Fruit fly (Drosophila melanogaster) whole organism, pupa: ENCODE measurements around the gene CG42537.

Source experiments
- CG10348 ChIP-seq: fragments of 200-800 bp; sonication (Bioruptor generic); IDR thresholded peaks from 2 replicates; pipeline ENCODE4 v1.3.6; 2022; ENCODE audit warnings: missing biosample characterization, missing genetic modification characterization
- CG12605 ChIP-seq: fragments of 200-800 bp; sonication (Bioruptor generic); IDR thresholded peaks from 2 replicates; pipeline ENCODE4 v1.3.6; 2022; ENCODE audit warnings: missing biosample characterization, missing genetic modification characterization
- CG13204 ChIP-seq: fragments of 200-800 bp; sonication (Bioruptor generic); optimal IDR thresholded peaks from 2 replicates; lab custom pipeline; 2018; ENCODE audit warnings: missing biosample characterization, mild to moderate bottlenecking, missing genetic modification characterization, moderate library complexity
- CG14655 ChIP-seq: fragments of 200-800 bp; sonication (Bioruptor generic); optimal IDR thresholded peaks from 3 replicates; lab custom pipeline; 2017; ENCODE audit warnings: mild to moderate bottlenecking, missing biosample characterization, missing genetic modification reagents, missing genetic modification characterization
- CG15710 ChIP-seq: fragments of 200-800 bp; sonication (Bioruptor generic); optimal IDR thresholded peaks from 2 replicates; lab custom pipeline; 2018; ENCODE audit warnings: missing biosample characterization, mild to moderate bottlenecking, missing genetic modification characterization, moderate library complexity
- CG17806 ChIP-seq: fragments of 200-800 bp; sonication (Bioruptor generic); optimal IDR thresholded peaks from 2 replicates; lab custom pipeline; 2018; ENCODE audit warnings: missing biosample characterization, mild to moderate bottlenecking, missing genetic modification characterization, moderate library complexity
- CG32121 ChIP-seq: fragments of 200-800 bp; sonication (Bioruptor generic); IDR thresholded peaks from 2 replicates; pipeline ENCODE4 v1.3.6; 2022; ENCODE audit warnings: missing biosample characterization, missing genetic modification characterization
- CG34367 ChIP-seq: fragments of 200-800 bp; sonication (Bioruptor generic); optimal IDR thresholded peaks from 2 replicates; lab custom pipeline; 2018; ENCODE audit warnings: missing biosample characterization, mild to moderate bottlenecking, missing genetic modification characterization
- CG4496 ChIP-seq: fragments of 200-800 bp; sonication (Bioruptor generic); IDR thresholded peaks from 3 replicates; pipeline ENCODE4 v1.3.6; 2022; ENCODE audit warnings: missing biosample characterization, missing genetic modification characterization
- CG8159 ChIP-seq: fragments of 200-800 bp; sonication (Bioruptor generic); optimal IDR thresholded peaks from 3 replicates; lab custom pipeline; 2018; ENCODE audit warnings: missing biosample characterization, mild to moderate bottlenecking, missing genetic modification characterization, moderate library complexity
- CG8301 ChIP-seq: fragments of 200-800 bp; sonication (Bioruptor generic); optimal IDR thresholded peaks from 2 replicates; lab custom pipeline; 2018; ENCODE audit warnings: missing biosample characterization, mild to moderate bottlenecking, missing genetic modification characterization
- CG9948 ChIP-seq: fragments of 200-800 bp; sonication (Bioruptor generic); optimal IDR thresholded peaks from 2 replicates; lab custom pipeline; 2018; ENCODE audit warnings: missing biosample characterization, mild to moderate bottlenecking, missing genetic modification characterization, moderate library complexity
- D1 ChIP-seq: fragments of 200-800 bp; sonication (Bioruptor generic); optimal IDR thresholded peaks from 2 replicates; lab custom pipeline; 2018; ENCODE audit warnings: missing biosample characterization, mild to moderate bottlenecking, missing genetic modification characterization, moderate library complexity
- EcR ChIP-seq: fragments of 200-800 bp; sonication (Bioruptor generic); optimal IDR thresholded peaks from 3 replicates; lab custom pipeline; 2019; ENCODE audit warnings: missing biosample characterization, missing genetic modification characterization, mild to moderate bottlenecking, moderate library complexity, missing genetic modification reagents
- Ets98B ChIP-seq: fragments of 200-800 bp; sonication (Bioruptor generic); IDR thresholded peaks from 2 replicates; pipeline ENCODE4 v1.3.6; 2022; ENCODE audit warnings: missing biosample characterization, missing genetic modification characterization
- Pif1A ChIP-seq: fragments of 200-800 bp; sonication (Bioruptor generic); optimal IDR thresholded peaks from 3 replicates; lab custom pipeline; 2016; ENCODE audit warnings: missing biosample characterization, missing genetic modification characterization
- Pif1B ChIP-seq: fragments of 200-800 bp; sonication (Bioruptor generic); optimal IDR thresholded peaks from 3 replicates; lab custom pipeline; 2016; ENCODE audit warnings: missing biosample characterization, missing genetic modification characterization
- Snoo ChIP-seq: fragments of 200-800 bp; sonication (Bioruptor generic); optimal IDR thresholded peaks from 3 replicates; lab custom pipeline; 2017; ENCODE audit warnings: missing biosample characterization, mild to moderate bottlenecking, missing genetic modification characterization, inconsistent platforms
- fd96Ca ChIP-seq: fragments of 200-800 bp; sonication (Bioruptor generic); IDR thresholded peaks from 3 replicates; pipeline ENCODE4 v1.3.6; 2022; ENCODE audit warnings: missing biosample characterization, missing genetic modification characterization
- gl ChIP-seq: fragments of 200-800 bp; sonication (Bioruptor generic); optimal IDR thresholded peaks from 2 replicates; lab custom pipeline; 2018; ENCODE audit warnings: missing biosample characterization, mild to moderate bottlenecking, missing genetic modification characterization
- rn ChIP-seq: fragments of 200-800 bp; sonication (Bioruptor generic); IDR thresholded peaks from 2 replicates; pipeline ENCODE4 v1.3.6; 2022; ENCODE audit warnings: missing biosample characterization, missing genetic modification characterization

Gene CG42537

dm6 chr3R:6423984-6424602 is 46.5 kb downstream of the CG42537 start:
- peak; percentile 95 for TF ChIP-seq CG4496 (GFP tag; lab: Robert Waterston, UW)
- TF ChIP-seq CG10348: peak; percentile 60
- TF ChIP-seq CG17806: peak; percentile 97
- peak; percentile 98 for TF ChIP-seq Pif1A (GFP tag; lab: Kevin White, UChicago)
- peak; percentile 96 for TF ChIP-seq CG14655 (GFP tag; lab: Kevin White, UChicago)
- TF ChIP-seq D1 (tag; lab: Kevin White, UChicago): peak; percentile 68
- TF ChIP-seq CG8159 (tag; lab: Kevin White, UChicago): peak; percentile 96
- peak; percentile 87 for TF ChIP-seq rn (GFP tag; lab: Robert Waterston, UW)
- peak; percentile 96 for TF ChIP-seq CG15710 (tag; lab: Kevin White, UChicago)
- TF ChIP-seq Pif1B (GFP tag; lab: Kevin White, UChicago): peak; percentile 98
- TF ChIP-seq Ets98B: peak; percentile 89
- TF ChIP-seq CG12605 (GFP tag; lab: Robert Waterston, UW): peak; percentile 69
- peak; percentile 86 for TF ChIP-seq CG13204 (GFP tag; lab: Kevin White, UChicago)
- peak; percentile 97 for TF ChIP-seq CG34367 (tag; lab: Kevin White, UChicago)
- peak; percentile 97 for TF ChIP-seq Snoo (tag; lab: Kevin White, UChicago)
- TF ChIP-seq EcR: peak; percentile 98
- peak; percentile 84 for TF ChIP-seq CG32121
- peak; percentile 94 for TF ChIP-seq fd96Ca (GFP tag; lab: Robert Waterston, UW)
- peak; percentile 95 for TF ChIP-seq gl (tag; lab: Kevin White, UChicago)
- peak; percentile 95 for TF ChIP-seq CG8301
- peak; percentile 96 for TF ChIP-seq CG9948

- no peak for TF ChIP-seq CG34367 (tag; lab: Kevin White, UChicago)
- no peak for TF ChIP-seq Ets98B
- no peak for TF ChIP-seq D1 (tag; lab: Kevin White, UChicago)
- TF ChIP-seq CG15710 (tag; lab: Kevin White, UChicago): peak; percentile 34
- no peak for TF ChIP-seq rn (GFP tag; lab: Robert Waterston, UW)
- TF ChIP-seq fd96Ca (GFP tag; lab: Robert Waterston, UW): peak; percentile 16; the same call in 1 of the 3 replicates
- peak; percentile 74 for TF ChIP-seq CG8301
- peak; percentile 44 for TF ChIP-seq CG17806
- TF ChIP-seq CG10348: no peak
- TF ChIP-seq CG32121: no peak
- TF ChIP-seq EcR: no peak
- TF ChIP-seq gl (tag; lab: Kevin White, UChicago): no peak
- TF ChIP-seq Pif1A (GFP tag; lab: Kevin White, UChicago): peak; percentile 51
- TF ChIP-seq Snoo (tag; lab: Kevin White, UChicago): peak; percentile 8
- peak; percentile 48 for TF ChIP-seq CG8159 (tag; lab: Kevin White, UChicago)
- 0 out of 3 replicates have a peak, but pooled peaks have one; percentile 27 for TF ChIP-seq CG4496 (GFP tag; lab: Robert Waterston, UW)
- TF ChIP-seq Pif1B (GFP tag; lab: Kevin White, UChicago): peak; percentile 2
- TF ChIP-seq CG14655 (GFP tag; lab: Kevin White, UChicago): peak; percentile 76
- no peak for TF ChIP-seq CG13204 (GFP tag; lab: Kevin White, UChicago)
- peak; percentile 55 for TF ChIP-seq CG9948
- no peak for TF ChIP-seq CG12605 (GFP tag; lab: Robert Waterston, UW)
These were observed 48.0 kb downstream of the CG42537 start for dm6 chr3R:6425454-6426156.

- TF ChIP-seq CG9948: no peak
- no peak for TF ChIP-seq D1 (tag; lab: Kevin White, UChicago)
- no peak for TF ChIP-seq Pif1B (GFP tag; lab: Kevin White, UChicago)
- TF ChIP-seq CG8159 (tag; lab: Kevin White, UChicago): no peak
- TF ChIP-seq CG14655 (GFP tag; lab: Kevin White, UChicago): no peak
- TF ChIP-seq CG12605 (GFP tag; lab: Robert Waterston, UW): no peak
- peak; percentile 49; the same call in 2 of the 3 replicates for TF ChIP-seq fd96Ca (GFP tag; lab: Robert Waterston, UW)
- TF ChIP-seq Pif1A (GFP tag; lab: Kevin White, UChicago): no peak
- TF ChIP-seq CG17806: no peak
- peak; percentile 81 for TF ChIP-seq EcR
- TF ChIP-seq Snoo (tag; lab: Kevin White, UChicago): peak; percentile 56
These were observed 48.7 kb downstream of the CG42537 start for dm6 chr3R:6426173-6426899.
